Worm (Caenorhabditis elegans): ENCODE data around the gene F54E4.2.

DNA sequence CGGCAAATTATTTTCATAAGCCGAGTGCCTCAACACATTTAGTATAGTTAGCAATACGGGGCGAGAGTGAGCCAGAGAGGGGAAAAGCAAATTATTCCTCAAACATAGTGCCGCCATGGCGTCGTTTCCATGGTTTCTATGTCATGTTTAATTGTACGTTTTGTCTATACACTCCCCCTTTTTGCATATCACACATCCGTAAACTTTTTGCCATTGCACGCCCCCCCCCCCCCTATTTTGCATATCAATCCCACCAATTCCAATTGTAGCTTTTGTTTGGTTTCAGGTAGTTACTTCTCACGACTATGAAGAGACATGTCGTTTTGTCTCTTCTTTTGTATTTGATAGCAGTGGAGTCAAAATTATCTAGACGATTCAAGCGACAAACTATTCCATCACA, 35.3 kb upstream of the F54E4.2 start, which contains the start of gene C26G2.2:
- TF ChIP-seq ztf-29 (GFP tag; IDR thresholded peaks at IDR 0.05) (no peak), klf-2 (GFP tag; conservative IDR thresholded peaks at IDR 0.05) (no peak), flt-1 (GFP tag; IDR thresholded peaks at IDR 0.05) (no peak)
